Fruit fly (Drosophila melanogaster): Measurements from ENCODE around the gene Pomp.

DNA sequence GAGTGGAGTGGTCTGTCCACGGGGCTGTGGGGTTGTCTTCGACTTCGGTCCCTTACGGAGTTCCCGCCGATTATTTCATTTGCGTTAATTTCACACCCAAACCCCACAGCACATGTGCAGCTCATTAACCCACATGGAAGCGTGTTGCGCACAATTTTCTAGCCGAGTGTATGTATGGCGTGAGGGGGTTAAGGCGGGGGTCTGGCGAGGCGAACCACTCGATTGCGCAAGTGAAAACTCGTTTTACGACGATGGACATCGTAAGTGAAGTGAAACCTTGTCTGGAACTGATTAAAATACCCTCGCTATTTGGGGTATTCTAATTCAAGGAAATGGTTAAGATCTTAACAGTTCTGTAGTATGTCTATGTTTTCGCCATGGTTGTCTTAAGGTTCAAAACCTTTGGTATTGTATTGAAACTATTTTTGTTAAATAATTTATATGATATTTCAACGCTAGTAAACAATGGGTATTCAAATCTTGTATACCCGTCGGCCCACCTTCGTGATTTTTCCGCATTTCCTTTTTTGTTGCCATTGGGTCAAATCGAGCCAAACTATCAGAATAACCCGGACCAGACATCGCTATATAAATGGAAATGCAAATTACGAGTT lies 23.7 kb downstream of the Pomp start:
- TF ChIP-seq CTCF (optimal IDR thresholded peaks at IDR 0.05) = no peak
- no peak for TF ChIP-seq CG8478 (optimal IDR thresholded peaks at IDR 0.05)

Measured in S2 (cell line).